Worm (Caenorhabditis elegans) whole organism, L3 larva: Measurements from ENCODE around the gene B0244.9.

Source experiments
- lin-39 ChIP-seq: fragments of 150-350 bp; optimal IDR thresholded peaks from 2 replicates; lab custom pipeline; 2018; ENCODE audit warnings: missing biosample characterization, missing genetic modification reagents, missing genetic modification characterization
- nhr-12 ChIP-seq: fragments of 150-350 bp; optimal IDR thresholded peaks from 2 replicates; lab custom pipeline; 2014; ENCODE audit warnings: missing biosample characterization, missing genetic modification characterization
- nhr-77 ChIP-seq: fragments of 150-350 bp; optimal IDR thresholded peaks from 2 replicates; lab custom pipeline; 2014; ENCODE audit warnings: missing biosample characterization, missing genetic modification characterization

DNA sequence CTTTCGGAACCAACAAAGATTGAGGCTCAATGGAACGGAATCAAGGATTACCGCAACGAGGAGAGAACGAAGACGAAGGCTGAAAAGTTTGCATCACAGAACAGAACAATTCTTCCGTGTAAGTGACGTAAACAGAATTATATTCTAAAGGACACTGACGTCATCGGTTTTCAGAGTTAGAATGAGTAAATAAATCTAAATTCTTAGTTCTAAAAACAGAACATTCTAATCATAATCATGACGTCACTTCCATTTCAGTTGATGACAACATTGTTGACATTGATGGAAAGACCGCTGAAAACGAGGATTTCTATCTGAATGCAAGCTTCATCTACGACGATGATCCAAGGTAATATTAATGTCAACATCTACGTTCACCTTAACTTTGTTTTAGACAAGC lies 33.2 kb upstream of the B0244.9 start:
- no peak for TF ChIP-seq nhr-77 (tag; lab: Kevin White, UChicago)
- TF ChIP-seq nhr-12 (tag; lab: Kevin White, UChicago): no peak
- TF ChIP-seq lin-39 (tag; lab: Kevin White, UChicago): no peak
